Worm (Caenorhabditis elegans) whole organism, early embryonic: Measurements from ENCODE around the gene gar-1.

Experiments
- F13C5.2 ChIP-seq: sonication (generic microtip); optimal IDR thresholded peaks from 2 replicates; lab custom pipeline; 2017; ENCODE audit warnings: mild to moderate bottlenecking, missing genetic modification characterization, inconsistent platforms, missing compliant biosample characterization
- aly-1 ChIP-seq: sonication (generic microtip); optimal IDR thresholded peaks from 2 replicates; lab custom pipeline; 2016; ENCODE audit warnings: missing genetic modification characterization, missing compliant biosample characterization
- ama-1 ChIP-seq: fragments of 150-350 bp; optimal IDR thresholded peaks from 2 replicates; lab custom pipeline; 2014
- ceh-36 ChIP-seq: sonication (generic microtip); optimal IDR thresholded peaks from 2 replicates; lab custom pipeline; 2016; ENCODE audit warnings: missing genetic modification characterization, inconsistent platforms, missing compliant biosample characterization
- ets-7 ChIP-seq: sonication (generic microtip); optimal IDR thresholded peaks from 2 replicates; lab custom pipeline; 2016; ENCODE audit warnings: missing genotype, missing genetic modification characterization, missing compliant biosample characterization
- pes-1 ChIP-seq: fragments of 200-800 bp; sonication (Bioruptor generic); IDR thresholded peaks from 2 replicates; pipeline ENCODE4 v1.3.6; 2022; ENCODE audit warnings: missing genetic modification reagents, missing genetic modification characterization, missing compliant biosample characterization
- sea-1 ChIP-seq: fragments of 200-800 bp; sonication (Bioruptor generic); conservative IDR thresholded peaks from 2 replicates; pipeline ENCODE4 v1.3.6; 2022; ENCODE audit warnings: missing genetic modification characterization, missing compliant biosample characterization
- tbx-11 ChIP-seq: fragments of 200-800 bp; sonication (Bioruptor generic); IDR thresholded peaks from 2 replicates; pipeline ENCODE4 v1.3.6; 2022; ENCODE audit warnings: missing genetic modification characterization, missing compliant biosample characterization
- tbx-37 ChIP-seq: fragments of 200-800 bp; sonication (Bioruptor generic); conservative IDR thresholded peaks from 2 replicates; pipeline ENCODE4 v1.3.6; 2022; ENCODE audit warnings: missing genetic modification reagents, missing genetic modification characterization, missing compliant biosample characterization
- tra-4 ChIP-seq: sonication (generic microtip); optimal IDR thresholded peaks from 2 replicates; lab custom pipeline; 2017; ENCODE audit warnings: missing genetic modification characterization, missing compliant biosample characterization

DNA sequence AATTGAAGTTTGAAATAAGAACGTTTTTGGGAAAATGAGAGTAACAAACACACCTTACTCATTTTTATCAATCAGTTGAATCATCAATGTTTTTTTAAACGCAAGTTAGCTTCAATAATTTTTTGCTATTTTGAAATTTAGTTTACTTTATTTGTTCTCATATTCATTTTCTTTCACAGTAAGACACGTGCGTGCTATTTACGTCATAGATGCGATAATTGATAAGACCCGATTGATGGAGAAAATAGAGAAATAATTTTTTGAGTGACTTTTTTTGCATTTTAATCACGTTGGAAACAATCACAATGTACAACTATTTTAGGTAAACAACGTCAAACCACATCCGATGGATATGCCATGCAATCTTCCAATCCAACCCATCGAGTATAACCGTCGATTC lies 34.8 kb upstream of the gar-1 start:
- TF ChIP-seq tbx-37 (no peak), aly-1 (tag; lab: Kevin White, UChicago) (no peak), ceh-36 (no peak), sea-1 (GFP tag; lab: Robert Waterston, UW) (no peak), F13C5.2 (tag; lab: Kevin White, UChicago) (no peak), ama-1 (no peak), pes-1 (GFP tag; lab: Robert Waterston, UW) (no peak), tra-4 (tag; lab: Kevin White, UChicago) (no peak), ets-7 (tag; lab: Kevin White, UChicago) (no peak), tbx-11 (no peak)
